Fruit fly (Drosophila melanogaster) whole organism, prepupa: ENCODE measurements around the gene Baldspot.

Experiments
- Blimp-1 ChIP-seq: fragments of 200-800 bp; sonication (Bioruptor generic); optimal IDR thresholded peaks from 3 replicates; lab custom pipeline; 2017; ENCODE audit warnings: missing biosample characterization, missing genetic modification characterization, mild to moderate bottlenecking, moderate library complexity, missing genetic modification reagents
- CG10631 ChIP-seq: fragments of 200-800 bp; sonication (Bioruptor generic); optimal IDR thresholded peaks from 2 replicates; lab custom pipeline; 2016; ENCODE audit warnings: missing biosample characterization, missing genetic modification characterization
- CG10669 ChIP-seq: fragments of 200-800 bp; sonication (Bioruptor generic); optimal IDR thresholded peaks from 3 replicates; lab custom pipeline; 2018; ENCODE audit warnings: missing biosample characterization, mild to moderate bottlenecking, missing genetic modification characterization, moderate library complexity
- CG11294 ChIP-seq: fragments of 200-800 bp; sonication (Bioruptor generic); IDR thresholded peaks from 2 replicates; pipeline ENCODE4 v1.3.6; 2022; ENCODE audit warnings: missing biosample characterization, missing genetic modification characterization
- CG11762 ChIP-seq: fragments of 200-800 bp; sonication (Bioruptor generic); optimal IDR thresholded peaks from 3 replicates; lab custom pipeline; 2016; ENCODE audit warnings: missing biosample characterization, missing genetic modification characterization; ENCODE audit not compliant: insufficient read depth
- CG11902 ChIP-seq: fragments of 200-800 bp; sonication (Bioruptor generic); optimal IDR thresholded peaks from 3 replicates; lab custom pipeline; 2016; ENCODE audit warnings: missing biosample characterization, missing genetic modification characterization
- CG1621 ChIP-seq: fragments of 200-800 bp; sonication (Bioruptor generic); optimal IDR thresholded peaks from 3 replicates; lab custom pipeline; 2018; ENCODE audit warnings: missing biosample characterization, mild to moderate bottlenecking, missing genetic modification characterization
- CG16779 ChIP-seq: fragments of 200-800 bp; sonication (Bioruptor generic); optimal IDR thresholded peaks from 3 replicates; lab custom pipeline; 2017; ENCODE audit warnings: missing biosample characterization, mild to moderate bottlenecking, missing genetic modification characterization
- CG3032 ChIP-seq: fragments of 200-800 bp; optimal IDR thresholded peaks from 2 replicates; lab custom pipeline; 2019; ENCODE audit warnings: missing biosample characterization, mild to moderate bottlenecking, missing genetic modification characterization, moderate library complexity
- CG34406 ChIP-seq: fragments of 200-800 bp; sonication (Bioruptor generic); optimal IDR thresholded peaks from 3 replicates; lab custom pipeline; 2016; ENCODE audit warnings: missing biosample characterization, missing genetic modification characterization
- CG3919 ChIP-seq: fragments of 200-800 bp; sonication (Bioruptor generic); optimal IDR thresholded peaks from 3 replicates; lab custom pipeline; 2016; ENCODE audit warnings: missing biosample characterization, missing genetic modification characterization
- CG4318 ChIP-seq: fragments of 200-800 bp; sonication (Bioruptor generic); optimal IDR thresholded peaks from 3 replicates; lab custom pipeline; 2017; ENCODE audit warnings: missing biosample characterization, mild to moderate bottlenecking, missing genetic modification characterization
- CG6163 ChIP-seq: fragments of 200-800 bp; sonication (Bioruptor generic); IDR thresholded peaks from 3 replicates; pipeline ENCODE4 v1.3.6; 2022; ENCODE audit warnings: missing biosample characterization, missing genetic modification characterization
- CG6276 ChIP-seq: fragments of 200-800 bp; sonication (Bioruptor generic); optimal IDR thresholded peaks from 2 replicates; lab custom pipeline; 2017; ENCODE audit warnings: missing biosample characterization, mild to moderate bottlenecking, missing genetic modification characterization
- CG6792 ChIP-seq: fragments of 200-800 bp; sonication (Bioruptor generic); optimal IDR thresholded peaks from 3 replicates; lab custom pipeline; 2016; ENCODE audit warnings: missing biosample characterization, missing genetic modification characterization
- CG7368 ChIP-seq: fragments of 200-800 bp; sonication (Bioruptor generic); optimal IDR thresholded peaks from 3 replicates; lab custom pipeline; 2016; ENCODE audit warnings: missing biosample characterization, missing genetic modification characterization
- CG9139 ChIP-seq: fragments of 200-800 bp; sonication (Bioruptor generic); optimal IDR thresholded peaks from 3 replicates; lab custom pipeline; 2017; ENCODE audit warnings: missing biosample characterization, mild to moderate bottlenecking, missing genetic modification characterization
- Eip75B ChIP-seq: fragments of 200-800 bp; sonication (Bioruptor generic); optimal IDR thresholded peaks from 3 replicates; lab custom pipeline; 2016; ENCODE audit warnings: missing biosample characterization, missing genetic modification characterization
- Eip93F ChIP-seq: fragments of 200-800 bp; sonication (Bioruptor generic); optimal IDR thresholded peaks from 2 replicates; lab custom pipeline; 2016; ENCODE audit warnings: missing biosample characterization, mild to moderate bottlenecking, missing genetic modification characterization
- Ets96B ChIP-seq: fragments of 200-800 bp; optimal IDR thresholded peaks from 2 replicates; lab custom pipeline; 2019; ENCODE audit warnings: missing biosample characterization, mild to moderate bottlenecking, missing genetic modification characterization, moderate library complexity
- Gug ChIP-seq: fragments of 200-800 bp; sonication (Bioruptor generic); IDR thresholded peaks from 2 replicates; pipeline ENCODE4 v1.3.6; 2022; ENCODE audit warnings: missing biosample characterization, missing genetic modification characterization
- Hr39 ChIP-seq: fragments of 200-800 bp; sonication (Bioruptor generic); optimal IDR thresholded peaks from 2 replicates; lab custom pipeline; 2016; ENCODE audit warnings: missing biosample characterization, missing genetic modification characterization
- Hr4 ChIP-seq: fragments of 200-800 bp; sonication (Bioruptor generic); optimal IDR thresholded peaks from 3 replicates; lab custom pipeline; 2016; ENCODE audit warnings: missing biosample characterization, missing genetic modification characterization
- OdsH ChIP-seq: fragments of 200-800 bp; sonication (Bioruptor generic); optimal IDR thresholded peaks from 3 replicates; lab custom pipeline; 2016; ENCODE audit warnings: missing biosample characterization, missing genetic modification characterization
- Smox ChIP-seq: fragments of 200-800 bp; sonication (Bioruptor generic); optimal IDR thresholded peaks from 3 replicates; lab custom pipeline; 2016; ENCODE audit warnings: missing biosample characterization, missing genetic modification characterization
- Sox102F ChIP-seq: fragments of 200-800 bp; sonication (Bioruptor generic); optimal IDR thresholded peaks from 2 replicates; lab custom pipeline; 2016; ENCODE audit warnings: missing biosample characterization, mild to moderate bottlenecking, missing genetic modification characterization
- Sox15 ChIP-seq: fragments of 200-800 bp; sonication (Bioruptor generic); optimal IDR thresholded peaks from 3 replicates; lab custom pipeline; 2016; ENCODE audit warnings: missing biosample characterization, missing genetic modification characterization
- achi ChIP-seq: fragments of 200-800 bp; sonication (Bioruptor generic); optimal IDR thresholded peaks from 3 replicates; lab custom pipeline; 2016; ENCODE audit warnings: missing biosample characterization, missing genetic modification characterization
- acj6 ChIP-seq: fragments of 200-800 bp; sonication (Bioruptor generic); optimal IDR thresholded peaks from 3 replicates; lab custom pipeline; 2016; ENCODE audit warnings: missing biosample characterization, missing genetic modification characterization
- dac ChIP-seq: fragments of 200-800 bp; sonication (Bioruptor generic); optimal IDR thresholded peaks from 2 replicates; lab custom pipeline; 2017; ENCODE audit warnings: missing biosample characterization, mild to moderate bottlenecking, missing genetic modification characterization
- dsx ChIP-seq: fragments of 200-800 bp; optimal IDR thresholded peaks from 3 replicates; lab custom pipeline; 2019; ENCODE audit warnings: missing biosample characterization, mild to moderate bottlenecking, missing genetic modification characterization, moderate library complexity; ENCODE audit not compliant: poor library complexity, severe bottlenecking
- esn ChIP-seq: fragments of 200-800 bp; sonication (Bioruptor generic); optimal IDR thresholded peaks from 2 replicates; lab custom pipeline; 2016; ENCODE audit warnings: missing biosample characterization, mild to moderate bottlenecking, missing genetic modification characterization, moderate library complexity
- fd59A ChIP-seq: fragments of 200-800 bp; sonication (Bioruptor generic); optimal IDR thresholded peaks from 2 replicates; lab custom pipeline; 2017; ENCODE audit warnings: missing biosample characterization, mild to moderate bottlenecking, missing genetic modification characterization, missing genetic modification reagents
- lz ChIP-seq: fragments of 200-800 bp; sonication (Bioruptor generic); optimal IDR thresholded peaks from 3 replicates; lab custom pipeline; 2016; ENCODE audit warnings: missing biosample characterization, missing genetic modification characterization
- pdm3 ChIP-seq: fragments of 200-800 bp; sonication (Bioruptor generic); optimal IDR thresholded peaks from 3 replicates; lab custom pipeline; 2016; ENCODE audit warnings: missing biosample characterization, missing genetic modification characterization
- salr ChIP-seq, 2 experiments: fragments of 200-800 bp; sonication (Bioruptor generic); optimal IDR thresholded peaks; 3 replicates each; lab custom pipeline; 2016 to 2018; ENCODE audit warnings: missing biosample characterization in 2 of 2, missing genetic modification characterization in 2 of 2, mild to moderate bottlenecking in 1 of 2
- svp ChIP-seq: fragments of 200-800 bp; sonication (Bioruptor generic); peaks from one replicate; lab custom pipeline; 2016; ENCODE audit warnings: missing biosample characterization, missing genetic modification characterization
- topi ChIP-seq: fragments of 200-800 bp; sonication (Bioruptor generic); optimal IDR thresholded peaks from 3 replicates; lab custom pipeline; 2016; ENCODE audit warnings: missing biosample characterization, missing genetic modification characterization
- vri ChIP-seq: fragments of 200-800 bp; sonication (Bioruptor generic); optimal IDR thresholded peaks from 3 replicates; lab custom pipeline; 2016; ENCODE audit warnings: missing biosample characterization, mild to moderate bottlenecking, missing genetic modification characterization

Baldspot gene

DNA sequence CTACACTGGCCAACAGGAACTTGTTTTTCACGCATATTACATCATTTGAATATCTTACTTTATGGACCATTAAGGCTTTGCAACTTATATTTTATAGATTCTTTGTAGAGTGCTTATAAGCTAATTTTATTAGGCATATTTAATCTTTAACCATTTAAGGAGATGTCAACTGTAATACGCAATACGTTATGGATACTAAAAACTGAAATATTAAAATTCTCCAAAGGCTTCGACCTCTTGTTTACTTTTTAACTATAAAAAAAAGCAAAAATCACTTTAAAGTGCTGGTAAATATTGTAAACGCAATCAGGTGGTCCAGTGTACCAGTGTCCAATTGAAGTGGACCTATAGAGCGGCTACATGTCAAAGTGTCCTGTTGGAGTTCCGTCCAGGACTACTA, 4.4 kb downstream of the Baldspot start (continued):
- TF ChIP-seq Blimp-1 (GFP tag; lab: Kevin White, UChicago) (no peak), CG1621 (tag; lab: Kevin White, UChicago) (no peak), CG3032 (tag; lab: Kevin White, UChicago) (peak; percentile 4), Hr39 (GFP tag; lab: Kevin White, UChicago) (peak; percentile 17), lz (GFP tag; lab: Kevin White, UChicago) (peak; percentile 29), vri (peak; percentile 49), Gug (GFP tag; lab: Robert Waterston, UW) (no peak), fd59A (no peak), CG16779 (tag; lab: Kevin White, UChicago) (peak; percentile 12), Ets96B (tag; lab: Kevin White, UChicago) (peak; percentile 21), CG9139 (no peak), dac (GFP tag; lab: Kevin White, UChicago) (peak; percentile 19), acj6 (GFP tag; lab: Kevin White, UChicago) (peak; percentile 23), dsx (GFP tag; lab: Kevin White, UChicago) (no peak), CG4318 (GFP tag; lab: Kevin White, UChicago) (no peak), CG6276 (peak; percentile 70), CG6163 (GFP tag; lab: Robert Waterston, UW) (no peak), salr (GFP tag; optimal IDR thresholded peaks at IDR 0.05; lab: Kevin White, UChicago) (peak in 1 of 2 experiments; percentile 36), CG10669 (GFP tag; lab: Kevin White, UChicago) (peak; percentile 27), Hr4 (GFP tag; lab: Kevin White, UChicago) (peak; percentile 55), OdsH (GFP tag; lab: Kevin White, UChicago) (peak; percentile 39), topi (peak; percentile 41), Eip75B (GFP tag; lab: Kevin White, UChicago) (peak; percentile 23), CG7368 (GFP tag; lab: Kevin White, UChicago) (no peak), CG11762 (no peak), Eip93F (GFP tag; lab: Kevin White, UChicago) (no peak), CG10631 (GFP tag; lab: Kevin White, UChicago) (peak; percentile 30), esn (GFP tag; lab: Kevin White, UChicago) (peak; percentile 39), CG34406 (GFP tag; lab: Kevin White, UChicago) (no peak), pdm3 (GFP tag; lab: Kevin White, UChicago) (peak; percentile 41), CG6792 (GFP tag; lab: Kevin White, UChicago) (no peak), svp (GFP tag; lab: Kevin White, UChicago) (peak; percentile 75), CG11902 (GFP tag; lab: Kevin White, UChicago) (no peak), CG3919 (GFP tag; lab: Kevin White, UChicago) (peak; percentile 45), Smox (GFP tag; lab: Kevin White, UChicago) (peak; percentile 26), CG11294 (GFP tag; lab: Robert Waterston, UW) (no peak), Sox102F (GFP tag; lab: Kevin White, UChicago) (peak; percentile 11)
- TF ChIP-seq, all 60 proteins: peak for 35

DNA sequence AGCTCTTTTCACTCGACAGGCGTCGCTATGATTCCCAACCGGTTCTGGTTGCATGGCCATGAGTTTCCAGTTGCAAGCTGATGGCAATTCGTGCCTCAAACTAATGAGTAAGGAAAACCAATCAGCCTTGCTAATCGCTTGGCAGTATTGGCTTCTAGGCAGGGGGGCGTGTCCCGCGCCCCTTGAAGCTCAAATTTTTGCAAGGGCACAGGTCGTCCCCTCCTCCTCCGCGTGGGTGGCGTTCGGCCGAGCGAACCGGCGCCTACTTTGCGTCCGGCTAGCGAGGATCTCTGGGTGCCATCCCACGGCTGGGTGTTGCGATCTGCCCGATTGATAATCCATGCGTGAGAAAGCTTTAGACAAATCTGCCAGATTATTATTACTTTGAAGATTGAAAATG, 7.7 kb downstream of the Baldspot start:
- TF ChIP-seq achi (GFP tag; lab: Kevin White, UChicago) (no peak), lz (GFP tag; lab: Kevin White, UChicago) (no peak), salr (GFP tag; optimal IDR thresholded peaks at IDR 0.05; lab: Kevin White, UChicago) (no peak), svp (GFP tag; lab: Kevin White, UChicago) (peak; percentile 60), Sox15 (GFP tag; lab: Kevin White, UChicago) (no peak), CG10631 (GFP tag; lab: Kevin White, UChicago) (no peak)
- TF ChIP-seq, all 60 proteins: peak for 1
